Worm (Caenorhabditis elegans) whole organism, L4 larva: ENCODE measurements around the gene F07A11.4.

Experiments used
- R02D3.7 ChIP-seq: fragments of 150-350 bp; sonication (generic microtip); optimal IDR thresholded peaks from 3 replicates; lab custom pipeline; 2014; ENCODE audit warnings: missing biosample characterization, missing genetic modification characterization
- aha-1 ChIP-seq: fragments of 150-350 bp; peaks from one replicate; lab custom pipeline; 2014; ENCODE audit warnings: missing biosample characterization, missing genetic modification characterization
- aly-2 ChIP-seq: sonication (generic microtip); optimal IDR thresholded peaks from 2 replicates; lab custom pipeline; 2018; ENCODE audit warnings: missing biosample characterization, missing genetic modification characterization
- arid-1 ChIP-seq: fragments of 200-800 bp; sonication (Bioruptor generic); conservative IDR thresholded peaks from 2 replicates; pipeline ENCODE4 v1.3.6; 2022; ENCODE audit warnings: missing genetic modification reagents, missing genetic modification characterization, missing compliant biosample characterization
- attf-4 ChIP-seq: sonication (generic microtip); optimal IDR thresholded peaks from 3 replicates; lab custom pipeline; 2017; ENCODE audit warnings: missing biosample characterization, missing genetic modification characterization
- ceh-28 ChIP-seq: fragments of 150-350 bp; optimal IDR thresholded peaks from 2 replicates; lab custom pipeline; 2014; ENCODE audit warnings: missing biosample characterization, missing genetic modification reagents, missing genetic modification characterization
- daf-16 ChIP-seq, 3 experiments: sonication (generic microtip); optimal IDR thresholded peaks; 2 replicates each; lab custom pipeline; 2016 to 2017; ENCODE audit warnings: missing genetic modification characterization in 3 of 3, missing genetic modification reagents in 3 of 3, mild to moderate bottlenecking in 2 of 3, missing compliant biosample characterization in 2 of 3, missing biosample characterization in 1 of 3, moderate library complexity in 1 of 3
- daf-19 ChIP-seq: fragments of 200-800 bp; sonication (Bioruptor generic); conservative IDR thresholded peaks from 2 replicates; pipeline ENCODE4 v1.3.6; 2022; ENCODE audit warnings: missing genetic modification characterization, missing compliant biosample characterization
- daf-8 ChIP-seq: fragments of 200-800 bp; sonication (Bioruptor generic); IDR thresholded peaks from 2 replicates; pipeline ENCODE4 v1.3.6; 2022; ENCODE audit warnings: missing genetic modification characterization, missing compliant biosample characterization
- dmd-8 ChIP-seq: fragments of 200-800 bp; sonication (Bioruptor generic); IDR thresholded peaks from 2 replicates; pipeline ENCODE4 v1.3.6; 2022; ENCODE audit warnings: missing genetic modification characterization, missing compliant biosample characterization
- duxl-1 ChIP-seq: sonication (generic microtip); optimal IDR thresholded peaks from 2 replicates; lab custom pipeline; 2016; ENCODE audit warnings: mild to moderate bottlenecking, missing genetic modification characterization, moderate library complexity, missing compliant biosample characterization; ENCODE audit not compliant: poor library complexity
- dve-1 ChIP-seq: sonication (generic microtip); optimal IDR thresholded peaks from 2 replicates; lab custom pipeline; 2017; ENCODE audit warnings: antibody characterized with exemption, mild to moderate bottlenecking, missing genetic modification characterization, missing compliant biosample characterization; ENCODE audit not compliant: insufficient read depth
- egl-43 ChIP-seq: fragments of 200-800 bp; sonication (Bioruptor generic); IDR thresholded peaks from 2 replicates; pipeline ENCODE4 v1.3.6; 2022; ENCODE audit warnings: missing genetic modification reagents, missing genetic modification characterization, missing compliant biosample characterization
- fos-1 ChIP-seq: fragments of 150-350 bp; optimal IDR thresholded peaks from 2 replicates; lab custom pipeline; 2014; ENCODE audit warnings: missing biosample characterization, missing genetic modification characterization
- gei-8 ChIP-seq: fragments of 200-800 bp; sonication (Bioruptor generic); optimal IDR thresholded peaks from 2 replicates; lab custom pipeline; 2018; ENCODE audit warnings: mild to moderate bottlenecking, missing genetic modification characterization, missing compliant biosample characterization
- hmg-1.1 ChIP-seq: fragments of 200-800 bp; sonication (Bioruptor generic); IDR thresholded peaks from 2 replicates; pipeline ENCODE4 v1.3.6; 2022; ENCODE audit warnings: missing genetic modification reagents, missing genetic modification characterization, missing compliant biosample characterization
- jun-1 ChIP-seq: fragments of 150-350 bp; optimal IDR thresholded peaks from 2 replicates; lab custom pipeline; 2014; ENCODE audit warnings: missing biosample characterization, missing genetic modification reagents, missing genetic modification characterization
- lin-1 ChIP-seq: fragments of 200-800 bp; sonication (Bioruptor generic); IDR thresholded peaks from 2 replicates; pipeline ENCODE4 v1.3.6; 2022; ENCODE audit warnings: missing genetic modification reagents, missing genetic modification characterization, missing compliant biosample characterization
- lin-13 ChIP-seq: fragments of 150-350 bp; optimal IDR thresholded peaks from 2 replicates; lab custom pipeline; 2014; ENCODE audit warnings: missing biosample characterization, missing genetic modification reagents, missing genetic modification characterization
- lin-15B ChIP-seq: fragments of 150-350 bp; sonication (generic microtip); optimal IDR thresholded peaks from 3 replicates; lab custom pipeline; 2014; ENCODE audit warnings: missing biosample characterization, missing genetic modification characterization
- lin-38 ChIP-seq: fragments of 200-800 bp; sonication (Bioruptor generic); IDR thresholded peaks from 2 replicates; pipeline ENCODE4 v1.3.6; 2022; ENCODE audit warnings: missing genetic modification reagents, missing genetic modification characterization, missing compliant biosample characterization
- lin-39 ChIP-seq: fragments of 150-350 bp; optimal IDR thresholded peaks from 2 replicates; lab custom pipeline; 2014; ENCODE audit warnings: missing biosample characterization, missing genetic modification reagents, missing genetic modification characterization
- lir-3 ChIP-seq: sonication (generic microtip); optimal IDR thresholded peaks from 2 replicates; lab custom pipeline; 2016; ENCODE audit warnings: mild to moderate bottlenecking, missing genetic modification characterization, missing compliant biosample characterization
- lsy-2 ChIP-seq, 2 experiments: fragments of 150-350 bp in 1 of 2; sonication (generic microtip) in 1 of 2; optimal IDR thresholded peaks; 2 replicates each; lab custom pipeline; 2014 to 2017; ENCODE audit warnings: missing biosample characterization in 2 of 2, missing genetic modification characterization in 2 of 2
- madf-5 ChIP-seq, 2 experiments: fragments of 200-800 bp; sonication (Bioruptor generic); IDR thresholded peaks; 2 replicates each; pipeline ENCODE4 v1.3.6; 2022; ENCODE audit warnings: missing compliant biosample characterization in 2 of 2, missing genetic modification characterization in 2 of 2
- mdl-1 ChIP-seq, 2 experiments: fragments of 150-350 bp in 1 of 2; sonication (generic microtip) in 1 of 2; optimal IDR thresholded peaks; 2 replicates each; lab custom pipeline; 2014 to 2017; ENCODE audit warnings: missing biosample characterization in 2 of 2, missing genetic modification characterization in 2 of 2
- mdt-29 ChIP-seq: fragments of 200-800 bp; sonication (Bioruptor generic); IDR thresholded peaks from 2 replicates; pipeline ENCODE4 v1.3.6; 2022; ENCODE audit warnings: missing genetic modification reagents, missing genetic modification characterization, missing compliant biosample characterization
- mep-1 ChIP-seq: fragments of 150-350 bp; sonication (generic microtip); optimal IDR thresholded peaks from 3 replicates; lab custom pipeline; 2014; ENCODE audit warnings: missing biosample characterization, missing genetic modification characterization
- mes-2 ChIP-seq: sonication (generic microtip); optimal IDR thresholded peaks from 2 replicates; lab custom pipeline; 2016; ENCODE audit warnings: missing genotype, mild to moderate bottlenecking, missing genetic modification characterization, missing compliant biosample characterization; ENCODE audit not compliant: poor library complexity, severe bottlenecking
- mxl-3 ChIP-seq: fragments of 200-800 bp; sonication (Bioruptor generic); optimal IDR thresholded peaks from 2 replicates; lab custom pipeline; 2018; ENCODE audit warnings: mild to moderate bottlenecking, missing genetic modification characterization, missing compliant biosample characterization
- nhr-10 ChIP-seq: fragments of 150-350 bp; optimal IDR thresholded peaks from 2 replicates; lab custom pipeline; 2014; ENCODE audit warnings: missing biosample characterization, missing genetic modification characterization
- nhr-11 ChIP-seq: fragments of 150-350 bp; optimal IDR thresholded peaks from 2 replicates; lab custom pipeline; 2014; ENCODE audit warnings: missing biosample characterization, missing genetic modification characterization
- nhr-25 ChIP-seq: sonication (generic microtip); optimal IDR thresholded peaks from 2 replicates; lab custom pipeline; 2017; ENCODE audit warnings: missing genetic modification characterization, mild to moderate bottlenecking, missing compliant biosample characterization, antibody characterized with exemption, moderate library complexity, borderline replicate concordance; ENCODE audit not compliant: insufficient read depth
- nhr-28 ChIP-seq: fragments of 150-350 bp; optimal IDR thresholded peaks from 2 replicates; lab custom pipeline; 2014; ENCODE audit warnings: missing biosample characterization, missing genetic modification characterization
- nhr-42 ChIP-seq: fragments of 200-800 bp; sonication (Bioruptor generic); IDR thresholded peaks from 2 replicates; pipeline ENCODE4 v1.3.6; 2022; ENCODE audit warnings: missing genetic modification characterization, missing compliant biosample characterization
- nhr-76 ChIP-seq: fragments of 150-350 bp; optimal IDR thresholded peaks from 2 replicates; lab custom pipeline; 2014; ENCODE audit warnings: missing biosample characterization, missing genetic modification characterization
- nhr-77 ChIP-seq: fragments of 150-350 bp; optimal IDR thresholded peaks from 2 replicates; lab custom pipeline; 2014; ENCODE audit warnings: missing biosample characterization, missing genetic modification characterization
- saeg-2 ChIP-seq: fragments of 200-800 bp; sonication (Bioruptor generic); IDR thresholded peaks from 2 replicates; pipeline ENCODE4 v1.3.6; 2022; ENCODE audit warnings: missing genetic modification reagents, missing genetic modification characterization, missing compliant biosample characterization
- sdz-12 ChIP-seq: fragments of 200-800 bp; sonication (Bioruptor generic); optimal IDR thresholded peaks from 2 replicates; lab custom pipeline; 2018; ENCODE audit warnings: mild to moderate bottlenecking, missing genetic modification characterization, missing compliant biosample characterization
- skn-1 ChIP-seq: fragments of 150-350 bp; optimal IDR thresholded peaks from 2 replicates; lab custom pipeline; 2014; ENCODE audit warnings: missing biosample characterization, missing genetic modification characterization
- snpc-4 ChIP-seq: fragments of 150-350 bp; optimal IDR thresholded peaks from 2 replicates; lab custom pipeline; 2014; ENCODE audit warnings: missing biosample characterization, missing genetic modification characterization
- tag-97 ChIP-seq: fragments of 200-800 bp; sonication (Bioruptor generic); IDR thresholded peaks from 2 replicates; pipeline ENCODE4 v1.3.6; 2022; ENCODE audit warnings: missing genetic modification characterization, missing compliant biosample characterization
- unc-62 ChIP-seq, 3 experiments: fragments of 150-350 bp in 1 of 3; sonication (generic microtip); optimal IDR thresholded peaks in 2 of 3; peaks in 1 of 3; 1 replicate in 1 of 3; 2 replicates in 2 of 3; lab custom pipeline; 2014 to 2017; ENCODE audit warnings: missing biosample characterization in 3 of 3, missing genetic modification characterization in 3 of 3, missing genetic modification reagents in 3 of 3, missing genotype in 1 of 3
- zag-1 ChIP-seq: fragments of 150-350 bp; optimal IDR thresholded peaks from 2 replicates; lab custom pipeline; 2014; ENCODE audit warnings: missing biosample characterization, missing genetic modification characterization
- zfp-3 ChIP-seq: fragments of 200-800 bp; sonication (Bioruptor generic); conservative IDR thresholded peaks from 2 replicates; pipeline ENCODE4 v1.3.6; 2022; ENCODE audit warnings: missing genetic modification reagents, missing genetic modification characterization, missing compliant biosample characterization
- zip-11 ChIP-seq: fragments of 200-800 bp; sonication (Bioruptor generic); IDR thresholded peaks from 2 replicates; pipeline ENCODE4 v1.3.6; 2022; ENCODE audit warnings: missing genetic modification characterization, missing compliant biosample characterization
- zip-2 ChIP-seq: fragments of 150-350 bp; optimal IDR thresholded peaks from 2 replicates; lab custom pipeline; 2014; ENCODE audit warnings: missing biosample characterization, missing genetic modification characterization
- ztf-11 ChIP-seq: fragments of 150-350 bp; optimal IDR thresholded peaks from 2 replicates; lab custom pipeline; 2014; ENCODE audit warnings: missing biosample characterization, missing genetic modification characterization
- ztf-7 ChIP-seq: fragments of 150-350 bp; optimal IDR thresholded peaks from 2 replicates; lab custom pipeline; 2014; ENCODE audit warnings: missing biosample characterization, missing genetic modification characterization

F07A11.4 gene

DNA sequence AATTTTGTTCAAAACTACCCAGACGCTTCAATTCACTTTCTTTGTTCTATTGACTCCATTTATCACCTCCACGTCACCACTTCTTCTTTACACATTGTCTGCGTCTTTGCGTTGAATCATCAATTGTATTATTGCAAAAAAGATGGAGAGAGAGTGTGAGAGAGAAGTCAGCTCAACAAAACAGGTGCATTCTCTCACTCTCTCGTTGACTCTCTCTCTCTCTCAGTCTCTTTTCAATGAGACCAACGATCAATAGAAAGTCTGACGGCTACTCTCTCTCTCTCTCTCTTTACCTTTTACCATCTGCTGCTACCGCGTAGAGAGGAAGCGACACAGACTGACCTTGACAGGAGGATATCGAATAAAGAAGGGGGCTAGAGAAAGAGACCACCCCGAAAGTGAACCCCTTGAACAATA is 34.9 kb downstream of the F07A11.4 start (continued):
- TF ChIP-seq madf-5 (GFP tag; IDR thresholded peaks at IDR 0.05; lab: Robert Waterston, UW): no peak
- TF ChIP-seq gei-8 (GFP tag; lab: Kevin White, UChicago): no peak
- no peak for TF ChIP-seq mdt-29 (GFP tag; lab: Robert Waterston, UW)
- TF ChIP-seq daf-8: no peak
- TF ChIP-seq nhr-10: peak; percentile 25
- TF ChIP-seq daf-16 (GFP tag; optimal IDR thresholded peaks at IDR 0.05; lab: Kevin White, UChicago): peak in 1 of 2 experiments; percentile 48
- TF ChIP-seq daf-16 (tag; optimal IDR thresholded peaks at IDR 0.05; lab: Kevin White, UChicago): peak; percentile 76
- TF ChIP-seq nhr-42 (GFP tag; lab: Robert Waterston, UW): no peak
- TF ChIP-seq egl-43: peak; percentile 71; the same call in 1 of the 2 replicates
- peak; percentile 72 for TF ChIP-seq hmg-1.1 (GFP tag; lab: Robert Waterston, UW)
- TF ChIP-seq mxl-3 (GFP tag; lab: Kevin White, UChicago): peak; percentile 78
- peak; percentile 72 for TF ChIP-seq ceh-28
- no peak for TF ChIP-seq snpc-4 (tag; lab: Kevin White, UChicago)
- peak; percentile 74 for TF ChIP-seq mes-2
- TF ChIP-seq lin-13 (GFP tag; lab: Kevin White, UChicago): peak; percentile 81
- peak; percentile 45 for TF ChIP-seq arid-1 (GFP tag; lab: Robert Waterston, UW)
- no peak for TF ChIP-seq dmd-8 (GFP tag; lab: Robert Waterston, UW)
- TF ChIP-seq ztf-11: no peak
- peak; percentile 96 for TF ChIP-seq aha-1 (tag; lab: Kevin White, UChicago)
- peak; percentile 16 to 92 for TF ChIP-seq mdl-1 (tag; optimal IDR thresholded peaks at IDR 0.05; lab: Kevin White, UChicago)
- TF ChIP-seq aly-2 (tag; lab: Kevin White, UChicago): no peak
- no peak for TF ChIP-seq R02D3.7 (tag; lab: Kevin White, UChicago)
- no peak for TF ChIP-seq zip-2 (tag; lab: Kevin White, UChicago)
- peak; percentile 81 for TF ChIP-seq jun-1 (tag; lab: Kevin White, UChicago)
- no peak for TF ChIP-seq zag-1 (tag; lab: Kevin White, UChicago)
- peak; percentile 83 for TF ChIP-seq nhr-28
- no peak for TF ChIP-seq lin-39 (tag; lab: Kevin White, UChicago)
- TF ChIP-seq nhr-77 (tag; lab: Kevin White, UChicago): peak; percentile 90
- no peak for TF ChIP-seq lir-3 (tag; lab: Kevin White, UChicago)
- TF ChIP-seq ztf-7 (tag; lab: Kevin White, UChicago): no peak
- no peak for TF ChIP-seq attf-4

ce11 chrII:11636617-11637016 is 35.8 kb downstream of the F07A11.4 start:
- TF ChIP-seq lin-38 (GFP tag; lab: Robert Waterston, UW) (no peak), saeg-2 (GFP tag; lab: Robert Waterston, UW) (no peak), nhr-76 (tag; lab: Kevin White, UChicago) (no peak), nhr-28 (no peak), hmg-1.1 (GFP tag; lab: Robert Waterston, UW) (no peak), zip-11 (GFP tag; lab: Robert Waterston, UW) (no peak), skn-1 (tag; lab: Kevin White, UChicago) (no peak), mep-1 (tag; lab: Kevin White, UChicago) (no peak), nhr-10 (no peak), ztf-11 (no peak), lsy-2 (tag; optimal IDR thresholded peaks at IDR 0.05; lab: Kevin White, UChicago) (no peak), aly-2 (tag; lab: Kevin White, UChicago) (no peak), zfp-3 (GFP tag; lab: Robert Waterston, UW) (no peak), lin-15B (tag; lab: Kevin White, UChicago) (no peak), egl-43 (0 out of 2 replicates have a peak, but pooled peaks have one; percentile 45), mdt-29 (GFP tag; lab: Robert Waterston, UW) (no peak), nhr-11 (tag; lab: Kevin White, UChicago) (no peak), gei-8 (GFP tag; lab: Kevin White, UChicago) (no peak), sdz-12 (GFP tag; lab: Kevin White, UChicago) (no peak), lir-3 (tag; lab: Kevin White, UChicago) (no peak), tag-97 (GFP tag; lab: Robert Waterston, UW) (no peak), lin-1 (GFP tag; lab: Robert Waterston, UW) (no peak), fos-1 (tag; lab: Kevin White, UChicago) (no peak), duxl-1 (no peak), zag-1 (tag; lab: Kevin White, UChicago) (no peak), daf-16 (GFP tag; optimal IDR thresholded peaks at IDR 0.05; lab: Kevin White, UChicago) (no peak), daf-16 (tag; optimal IDR thresholded peaks at IDR 0.05; lab: Kevin White, UChicago) (peak; percentile 41), daf-19 (GFP tag; lab: Robert Waterston, UW) (0 out of 2 replicates have a peak, but pooled peaks have one; percentile 14), nhr-25 (tag; lab: Kevin White, UChicago) (no peak), unc-62 (GFP tag; optimal IDR thresholded peaks at IDR 0.05 in 1 of 2; lab: Kevin White, UChicago) (peak in 1 of 2 experiments; percentile 25), unc-62 (tag; optimal IDR thresholded peaks at IDR 0.05; lab: Kevin White, UChicago) (no peak), dve-1 (tag; lab: Kevin White, UChicago) (peak; percentile 17)
